Worm (Caenorhabditis elegans): ENCODE data around the gene ceh-38.

ceh-38 gene

DNA sequence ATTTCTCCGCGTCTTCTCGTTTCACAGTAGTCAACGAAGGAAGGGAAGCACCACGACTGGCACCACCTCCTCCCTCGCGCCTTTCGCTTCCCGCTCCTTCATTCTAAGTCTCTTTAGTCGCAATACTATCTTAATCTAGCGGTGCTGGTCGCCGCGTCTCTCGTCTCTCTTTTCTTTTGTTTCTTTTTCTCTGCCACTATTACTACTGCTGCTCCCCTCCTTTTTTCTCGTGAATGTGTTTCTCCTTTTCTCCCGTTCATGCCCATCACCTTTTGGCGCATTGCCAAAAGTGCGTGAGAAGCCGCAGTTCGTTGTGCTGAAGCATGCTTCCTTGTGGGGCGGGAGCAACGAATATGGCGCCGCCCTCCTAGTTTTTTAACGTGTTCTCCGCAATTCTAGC is 24.8 kb upstream of the ceh-38 start (continued):
- peak; percentile 18 to 74 for TF ChIP-seq hif-1 (tag; optimal IDR thresholded peaks at IDR 0.05)
- TF ChIP-seq daf-12 (tag; optimal IDR thresholded peaks at IDR 0.05), result no peak
- no peak for TF ChIP-seq zfp-2 (tag; optimal IDR thresholded peaks at IDR 0.05)
- peak; percentile 56 for TF ChIP-seq nhr-77 (tag; optimal IDR thresholded peaks at IDR 0.05)
- no peak for TF ChIP-seq mxl-2 (GFP tag; conservative IDR thresholded peaks at IDR 0.05)
- TF ChIP-seq spr-1 (tag; optimal IDR thresholded peaks at IDR 0.05), result peak; percentile 0
- TF ChIP-seq ZK546.5 (tag; optimal IDR thresholded peaks at IDR 0.05), result no peak
- TF ChIP-seq spr-3 (GFP tag; optimal IDR thresholded peaks at IDR 0.05), result no peak
- TF ChIP-seq nhr-28 (tag; optimal IDR thresholded peaks at IDR 0.05), result peak; percentile 70
- TF ChIP-seq hlh-30 (tag; optimal IDR thresholded peaks at IDR 0.05; ENCODE audit: insufficient read depth), result peak; percentile 94
- no peak for TF ChIP-seq daf-19 (GFP tag; conservative IDR thresholded peaks at IDR 0.05)
- TF ChIP-seq lsy-2 (tag; optimal IDR thresholded peaks at IDR 0.05), result peak; percentile 46 to 79
- peak; percentile 0 for TF ChIP-seq ceh-32 (tag; optimal IDR thresholded peaks at IDR 0.05; ENCODE audit: poor library complexity)
- TF ChIP-seq lin-39 (tag; optimal IDR thresholded peaks at IDR 0.05), result no peak
- TF ChIP-seq F26F4.8 (GFP tag; conservative IDR thresholded peaks at IDR 0.05), result no peak
- TF ChIP-seq aha-1 (tag), result peak; percentile 52
- TF ChIP-seq mdl-1 (tag; optimal IDR thresholded peaks at IDR 0.05), result peak; percentile 61 to 91
- TF ChIP-seq D1046.2 (GFP tag; IDR thresholded peaks at IDR 0.05), result no peak
- no peak for TF ChIP-seq R02D3.7 (tag; optimal IDR thresholded peaks at IDR 0.05)
- TF ChIP-seq snpc-1.2 (GFP tag; IDR thresholded peaks at IDR 0.05), result no peak
- no peak for TF ChIP-seq T26A8.4 (GFP tag; IDR thresholded peaks at IDR 0.05)
- peak; percentile 23; the same call in 1 of the 2 replicates for TF ChIP-seq arid-1 (GFP tag; conservative IDR thresholded peaks at IDR 0.05)
- no peak for TF ChIP-seq nhr-6 (tag; optimal IDR thresholded peaks at IDR 0.05)
- TF ChIP-seq nhr-237 (tag; optimal IDR thresholded peaks at IDR 0.05), result no peak

DNA sequence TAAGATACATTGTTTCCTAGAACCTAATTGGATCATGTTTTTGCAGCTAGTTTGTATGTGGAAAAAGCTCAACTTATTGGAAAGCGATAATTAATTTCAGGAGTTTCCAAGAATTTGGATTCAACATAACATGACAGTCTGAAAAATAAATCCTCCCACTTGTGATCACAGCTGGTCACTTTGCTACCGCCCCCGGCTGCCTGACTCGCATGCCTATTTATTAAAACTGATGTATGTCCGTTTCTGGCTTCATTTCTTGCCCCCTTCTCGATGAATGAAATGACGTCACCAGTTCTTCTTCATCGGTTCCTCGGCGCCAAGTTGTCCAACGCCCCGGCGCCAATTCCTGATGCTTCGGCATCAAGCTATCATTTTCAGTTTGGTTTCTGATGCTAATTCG is 24.3 kb upstream of the ceh-38 start:
- no peak for TF ChIP-seq unc-39 (tag; optimal IDR thresholded peaks at IDR 0.05)
- TF ChIP-seq hmg-1.1 (GFP tag; IDR thresholded peaks at IDR 0.05), result 0 out of 2 replicates have a peak, but pooled peaks have one; percentile 23
- peak; percentile 8; the same call in 1 of the 2 replicates for TF ChIP-seq dmd-6 (GFP tag; IDR thresholded peaks at IDR 0.05)
- TF ChIP-seq set-16 (GFP tag; IDR thresholded peaks at IDR 0.05), result no peak
- no peak for TF ChIP-seq zag-1 (tag; optimal IDR thresholded peaks at IDR 0.05)
- peak; percentile 93 for TF ChIP-seq aha-1 (tag)
- TF ChIP-seq lin-38 (GFP tag; IDR thresholded peaks at IDR 0.05), result no peak
- TF ChIP-seq R02D3.7 (tag; optimal IDR thresholded peaks at IDR 0.05), result no peak
- TF ChIP-seq nhr-237 (tag; optimal IDR thresholded peaks at IDR 0.05), result no peak
- TF ChIP-seq ceh-20 (GFP tag; IDR thresholded peaks at IDR 0.05), result 0 out of 2 replicates have a peak, but pooled peaks have one; percentile 16

DNA sequence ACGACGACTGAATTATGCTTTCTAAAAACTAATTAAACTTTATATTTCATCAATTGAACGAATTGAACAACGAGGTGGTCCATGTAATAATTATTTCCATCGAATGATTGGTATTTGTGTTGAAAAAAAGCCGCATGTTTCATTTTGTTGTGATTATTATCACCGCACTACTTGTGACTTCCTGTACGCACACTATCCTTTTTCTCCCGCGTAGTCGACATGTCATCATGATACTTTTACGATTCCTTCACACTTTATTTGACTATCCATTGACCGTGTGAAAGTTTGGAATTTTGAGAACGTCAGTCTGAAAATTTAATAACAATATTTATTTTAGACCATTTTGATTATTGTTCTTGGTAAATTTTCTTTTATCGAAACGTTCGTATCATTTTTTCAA is 23.7 kb upstream of the ceh-38 start, which contains the start of gene F22D3.4:
Gene F22D3.4 (minus strand): TSS at position 1 of the 400 bp plus-strand sequence.
- TF ChIP-seq pqm-1 (tag; optimal IDR thresholded peaks at IDR 0.05), result peak; percentile 44
- TF ChIP-seq unc-62 (GFP tag; optimal IDR thresholded peaks at IDR 0.05 in 1 of 2), result peak in 1 of 2 experiments; percentile 56
- TF ChIP-seq unc-62 (tag; optimal IDR thresholded peaks at IDR 0.05), result no peak
- 0 out of 2 replicates have a peak, but pooled peaks have one; percentile 35 for TF ChIP-seq lin-1 (GFP tag; IDR thresholded peaks at IDR 0.05)
- TF ChIP-seq spr-3 (GFP tag; optimal IDR thresholded peaks at IDR 0.05), result no peak
- peak; percentile 17 for TF ChIP-seq hlh-11 (tag; optimal IDR thresholded peaks at IDR 0.05)
- TF ChIP-seq nhr-28 (tag; optimal IDR thresholded peaks at IDR 0.05), result peak; percentile 72
- TF ChIP-seq php-3 (GFP tag; IDR thresholded peaks at IDR 0.05), result 0 out of 2 replicates have a peak, but pooled peaks have one; percentile 12
- peak; percentile 68 for TF ChIP-seq hlh-30 (tag; optimal IDR thresholded peaks at IDR 0.05; ENCODE audit: insufficient read depth)
- no peak for TF ChIP-seq F10B5.3 (tag; optimal IDR thresholded peaks at IDR 0.05)
- no peak for TF ChIP-seq ZK337.2 (GFP tag; IDR thresholded peaks at IDR 0.05)
- TF ChIP-seq nhr-77 (tag; optimal IDR thresholded peaks at IDR 0.05), result peak; percentile 0
- no peak for TF ChIP-seq cey-2 (tag; optimal IDR thresholded peaks at IDR 0.05; ENCODE audit: borderline replicate concordance, insufficient read depth)
- peak; percentile 34 for TF ChIP-seq dmd-6 (GFP tag; IDR thresholded peaks at IDR 0.05)
- TF ChIP-seq daf-16 (GFP tag; optimal IDR thresholded peaks at IDR 0.05), result no peak
- TF ChIP-seq daf-16 (tag; optimal IDR thresholded peaks at IDR 0.05), result peak; percentile 11
- TF ChIP-seq aha-1 (tag), result peak; percentile 33
- no peak for TF ChIP-seq nhr-6 (tag; optimal IDR thresholded peaks at IDR 0.05)

Data from whole organism, L4 larva.